Fruit fly (Drosophila melanogaster): Measurements from ENCODE around the gene Atg17.

The Atg17 gene

DNA sequence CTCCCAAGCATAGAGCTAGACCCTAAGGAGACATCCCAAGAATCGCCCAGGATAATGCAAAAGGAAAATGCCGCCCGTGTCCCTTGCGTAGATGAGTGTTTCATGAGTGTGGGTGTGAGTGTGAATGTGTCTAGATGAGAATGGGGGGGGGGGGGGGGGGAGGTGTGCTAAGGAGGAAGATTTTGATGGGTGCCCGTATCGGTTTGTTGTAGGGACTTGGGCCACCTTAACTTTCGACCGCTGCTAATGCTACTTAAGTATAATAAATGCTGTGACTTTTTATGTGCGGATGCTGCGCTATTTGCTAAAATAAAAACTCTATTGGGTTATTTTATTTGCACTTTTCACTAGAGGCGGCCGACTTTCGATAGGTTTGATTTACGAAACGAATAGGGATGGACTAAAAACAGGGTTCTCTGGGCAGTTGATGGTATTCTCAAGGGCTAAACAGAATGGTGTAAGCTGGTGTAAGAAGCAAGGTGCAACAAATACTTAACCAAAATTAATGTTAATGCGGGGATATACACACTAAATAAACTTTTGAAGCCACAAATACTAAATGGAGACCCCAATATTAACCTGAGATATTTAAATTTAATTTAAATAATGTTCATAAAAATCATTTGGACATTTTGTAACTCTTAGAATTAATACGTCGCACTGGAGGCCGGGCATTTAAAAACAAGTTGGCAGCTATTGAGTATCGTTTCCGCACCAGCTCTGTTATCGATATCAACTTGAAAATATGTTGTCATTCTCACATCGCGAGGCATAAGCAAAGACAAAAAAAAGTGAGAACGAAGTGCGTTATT lies at the start of gene Atg17, which contains the start of gene Xe7:
Gene Atg17 (plus strand): TSS at position 786 of the 812 bp plus-strand sequence.
Gene Xe7 (minus strand): TSS at position 407 of the 812 bp plus-strand sequence.
- peak; percentile 98 for TF ChIP-seq toe (GFP tag; optimal IDR thresholded peaks at IDR 0.05)
- peak in 1 of 2 experiments; percentile 57 for TF ChIP-seq cnc (optimal IDR thresholded peaks at IDR 0.05)
- peak; percentile 90 for TF ChIP-seq CG14711 (tag; optimal IDR thresholded peaks at IDR 0.05)
- TF ChIP-seq CG33017 (tag; optimal IDR thresholded peaks at IDR 0.05) = peak; percentile 89
- TF ChIP-seq kay (GFP tag; ENCODE audit: borderline replicate concordance) = peak; percentile 51
- TF ChIP-seq tj (GFP tag; optimal IDR thresholded peaks at IDR 0.05) = peak; percentile 59
- peak; percentile 94 for TF ChIP-seq Hr96 (GFP tag; optimal IDR thresholded peaks at IDR 0.05)
- TF ChIP-seq pad (GFP tag; optimal IDR thresholded peaks at IDR 0.05) = peak; percentile 79
- TF ChIP-seq ovo (GFP tag; optimal IDR thresholded peaks at IDR 0.05) = peak; percentile 91
- TF ChIP-seq Clk (GFP tag; optimal IDR thresholded peaks at IDR 0.05) = peak; percentile 88
- TF ChIP-seq Crg-1 (GFP tag; optimal IDR thresholded peaks at IDR 0.05) = peak; percentile 94
- peak; percentile 93 for TF ChIP-seq CG7101 (tag; optimal IDR thresholded peaks at IDR 0.05)
- peak; percentile 84 for TF ChIP-seq bab1 (GFP tag; optimal IDR thresholded peaks at IDR 0.05)
- peak; percentile 95 for TF ChIP-seq CG12768 (GFP tag; optimal IDR thresholded peaks at IDR 0.05)
- TF ChIP-seq CG7045 (GFP tag; optimal IDR thresholded peaks at IDR 0.05) = peak; percentile 92
- peak; percentile 92 for TF ChIP-seq CG11617 (GFP tag; optimal IDR thresholded peaks at IDR 0.05)
- peak; percentile 86 for TF ChIP-seq Mnt (GFP tag; optimal IDR thresholded peaks at IDR 0.05)
- TF ChIP-seq cic (GFP tag; optimal IDR thresholded peaks at IDR 0.05) = peak; percentile 29
- peak; percentile 97 for TF ChIP-seq CG5204 (GFP tag; optimal IDR thresholded peaks at IDR 0.05)
- peak; percentile 96 for TF ChIP-seq CG1620 (GFP tag; optimal IDR thresholded peaks at IDR 0.05)

dm6 chr3R:5620387-5620956 lies 49.0 kb upstream of the Atg17 start:
- no peak for TF ChIP-seq kay (GFP tag; ENCODE audit: borderline replicate concordance)
- peak; percentile 5 for TF ChIP-seq CG11617 (GFP tag; optimal IDR thresholded peaks at IDR 0.05)

dm6 chr3R:5621714-5622405 lies 47.7 kb upstream of the Atg17 start:
- TF ChIP-seq CG1620 (GFP tag; optimal IDR thresholded peaks at IDR 0.05) = no peak
- TF ChIP-seq Crg-1 (GFP tag; optimal IDR thresholded peaks at IDR 0.05) = no peak
- TF ChIP-seq kay (GFP tag; ENCODE audit: borderline replicate concordance) = no peak
- TF ChIP-seq CG33017 (tag; optimal IDR thresholded peaks at IDR 0.05) = no peak
- TF ChIP-seq toe (GFP tag; optimal IDR thresholded peaks at IDR 0.05) = no peak
- no peak for TF ChIP-seq pad (GFP tag; optimal IDR thresholded peaks at IDR 0.05)
- TF ChIP-seq CG7045 (GFP tag; optimal IDR thresholded peaks at IDR 0.05) = no peak
- TF ChIP-seq CG11617 (GFP tag; optimal IDR thresholded peaks at IDR 0.05) = no peak
- TF ChIP-seq CG14711 (tag; optimal IDR thresholded peaks at IDR 0.05) = no peak
- TF ChIP-seq tj (GFP tag; optimal IDR thresholded peaks at IDR 0.05) = no peak
- TF ChIP-seq Hr96 (GFP tag; optimal IDR thresholded peaks at IDR 0.05) = no peak
- no peak for TF ChIP-seq ovo (GFP tag; optimal IDR thresholded peaks at IDR 0.05)
- TF ChIP-seq bab1 (GFP tag; optimal IDR thresholded peaks at IDR 0.05) = no peak
- TF ChIP-seq CG12768 (GFP tag; optimal IDR thresholded peaks at IDR 0.05) = no peak
- no peak for TF ChIP-seq cic (GFP tag; optimal IDR thresholded peaks at IDR 0.05)
- TF ChIP-seq cnc (optimal IDR thresholded peaks at IDR 0.05) = no peak
- TF ChIP-seq CG7101 (tag; optimal IDR thresholded peaks at IDR 0.05) = no peak
- TF ChIP-seq Clk (GFP tag; optimal IDR thresholded peaks at IDR 0.05) = no peak
- TF ChIP-seq CG5204 (GFP tag; optimal IDR thresholded peaks at IDR 0.05) = no peak
- no peak for TF ChIP-seq Mnt (GFP tag; optimal IDR thresholded peaks at IDR 0.05)

dm6 chr3R:5622406-5622752 lies 47.1 kb upstream of the Atg17 start:
- TF ChIP-seq Crg-1 (GFP tag; optimal IDR thresholded peaks at IDR 0.05) (no peak), CG33017 (tag; optimal IDR thresholded peaks at IDR 0.05) (no peak), CG7045 (GFP tag; optimal IDR thresholded peaks at IDR 0.05) (no peak), CG14711 (tag; optimal IDR thresholded peaks at IDR 0.05) (no peak), pad (GFP tag; optimal IDR thresholded peaks at IDR 0.05) (no peak), CG1620 (GFP tag; optimal IDR thresholded peaks at IDR 0.05) (no peak), toe (GFP tag; optimal IDR thresholded peaks at IDR 0.05) (no peak), tj (GFP tag; optimal IDR thresholded peaks at IDR 0.05) (no peak), Hr96 (GFP tag; optimal IDR thresholded peaks at IDR 0.05) (no peak), CG11617 (GFP tag; optimal IDR thresholded peaks at IDR 0.05) (no peak), CG5204 (GFP tag; optimal IDR thresholded peaks at IDR 0.05) (no peak), Mnt (GFP tag; optimal IDR thresholded peaks at IDR 0.05) (no peak), cnc (optimal IDR thresholded peaks at IDR 0.05) (no peak)

dm6 chr3R:5622985-5623630 lies 46.4 kb upstream of the Atg17 start:
- TF ChIP-seq bab1 (GFP tag; optimal IDR thresholded peaks at IDR 0.05) (peak; percentile 68), pad (GFP tag; optimal IDR thresholded peaks at IDR 0.05) (peak; percentile 96), tj (GFP tag; optimal IDR thresholded peaks at IDR 0.05) (peak; percentile 41), Hr96 (GFP tag; optimal IDR thresholded peaks at IDR 0.05) (peak; percentile 87), toe (GFP tag; optimal IDR thresholded peaks at IDR 0.05) (peak; percentile 93), CG7045 (GFP tag; optimal IDR thresholded peaks at IDR 0.05) (peak; percentile 91), CG1620 (GFP tag; optimal IDR thresholded peaks at IDR 0.05) (peak; percentile 95), kay (GFP tag; ENCODE audit: borderline replicate concordance) (no peak), CG11617 (GFP tag; optimal IDR thresholded peaks at IDR 0.05) (peak; percentile 87), CG7101 (tag; optimal IDR thresholded peaks at IDR 0.05) (peak; percentile 91), Crg-1 (GFP tag; optimal IDR thresholded peaks at IDR 0.05) (peak; percentile 98), CG33017 (tag; optimal IDR thresholded peaks at IDR 0.05) (peak; percentile 81), CG14711 (tag; optimal IDR thresholded peaks at IDR 0.05) (peak; percentile 79), CG12768 (GFP tag; optimal IDR thresholded peaks at IDR 0.05) (peak; percentile 96), ovo (GFP tag; optimal IDR thresholded peaks at IDR 0.05) (peak; percentile 99), Clk (GFP tag; optimal IDR thresholded peaks at IDR 0.05) (peak; percentile 85), CG5204 (GFP tag; optimal IDR thresholded peaks at IDR 0.05) (peak; percentile 83), Mnt (GFP tag; optimal IDR thresholded peaks at IDR 0.05) (peak; percentile 93), cnc (optimal IDR thresholded peaks at IDR 0.05) (no peak), cic (GFP tag; optimal IDR thresholded peaks at IDR 0.05) (peak; percentile 96)

Measured in whole organism, adult.